Fruit fly (Drosophila melanogaster) whole organism, pupa: ENCODE data around the gene CG13028.

Experiments used
- CG10348 ChIP-seq: fragments of 200-800 bp; sonication (Bioruptor generic); IDR thresholded peaks from 2 replicates; pipeline ENCODE4 v1.3.6; 2022; ENCODE audit warnings: missing biosample characterization, missing genetic modification characterization
- CG12605 ChIP-seq: fragments of 200-800 bp; sonication (Bioruptor generic); IDR thresholded peaks from 2 replicates; pipeline ENCODE4 v1.3.6; 2022; ENCODE audit warnings: missing biosample characterization, missing genetic modification characterization
- CG13204 ChIP-seq: fragments of 200-800 bp; sonication (Bioruptor generic); optimal IDR thresholded peaks from 2 replicates; lab custom pipeline; 2018; ENCODE audit warnings: missing biosample characterization, mild to moderate bottlenecking, missing genetic modification characterization, moderate library complexity
- CG14655 ChIP-seq: fragments of 200-800 bp; sonication (Bioruptor generic); optimal IDR thresholded peaks from 3 replicates; lab custom pipeline; 2017; ENCODE audit warnings: mild to moderate bottlenecking, missing biosample characterization, missing genetic modification reagents, missing genetic modification characterization
- CG15710 ChIP-seq: fragments of 200-800 bp; sonication (Bioruptor generic); optimal IDR thresholded peaks from 2 replicates; lab custom pipeline; 2018; ENCODE audit warnings: missing biosample characterization, mild to moderate bottlenecking, missing genetic modification characterization, moderate library complexity
- CG17806 ChIP-seq: fragments of 200-800 bp; sonication (Bioruptor generic); optimal IDR thresholded peaks from 2 replicates; lab custom pipeline; 2018; ENCODE audit warnings: missing biosample characterization, mild to moderate bottlenecking, missing genetic modification characterization, moderate library complexity
- CG32121 ChIP-seq: fragments of 200-800 bp; sonication (Bioruptor generic); IDR thresholded peaks from 2 replicates; pipeline ENCODE4 v1.3.6; 2022; ENCODE audit warnings: missing biosample characterization, missing genetic modification characterization
- CG34367 ChIP-seq: fragments of 200-800 bp; sonication (Bioruptor generic); optimal IDR thresholded peaks from 2 replicates; lab custom pipeline; 2018; ENCODE audit warnings: missing biosample characterization, mild to moderate bottlenecking, missing genetic modification characterization
- CG4496 ChIP-seq: fragments of 200-800 bp; sonication (Bioruptor generic); IDR thresholded peaks from 3 replicates; pipeline ENCODE4 v1.3.6; 2022; ENCODE audit warnings: missing biosample characterization, missing genetic modification characterization
- CG8159 ChIP-seq: fragments of 200-800 bp; sonication (Bioruptor generic); optimal IDR thresholded peaks from 3 replicates; lab custom pipeline; 2018; ENCODE audit warnings: missing biosample characterization, mild to moderate bottlenecking, missing genetic modification characterization, moderate library complexity
- CG8301 ChIP-seq: fragments of 200-800 bp; sonication (Bioruptor generic); optimal IDR thresholded peaks from 2 replicates; lab custom pipeline; 2018; ENCODE audit warnings: missing biosample characterization, mild to moderate bottlenecking, missing genetic modification characterization
- CG9948 ChIP-seq: fragments of 200-800 bp; sonication (Bioruptor generic); optimal IDR thresholded peaks from 2 replicates; lab custom pipeline; 2018; ENCODE audit warnings: missing biosample characterization, mild to moderate bottlenecking, missing genetic modification characterization, moderate library complexity
- D1 ChIP-seq: fragments of 200-800 bp; sonication (Bioruptor generic); optimal IDR thresholded peaks from 2 replicates; lab custom pipeline; 2018; ENCODE audit warnings: missing biosample characterization, mild to moderate bottlenecking, missing genetic modification characterization, moderate library complexity
- EcR ChIP-seq: fragments of 200-800 bp; sonication (Bioruptor generic); optimal IDR thresholded peaks from 3 replicates; lab custom pipeline; 2019; ENCODE audit warnings: missing biosample characterization, missing genetic modification characterization, mild to moderate bottlenecking, moderate library complexity, missing genetic modification reagents
- Ets98B ChIP-seq: fragments of 200-800 bp; sonication (Bioruptor generic); IDR thresholded peaks from 2 replicates; pipeline ENCODE4 v1.3.6; 2022; ENCODE audit warnings: missing biosample characterization, missing genetic modification characterization
- Pif1A ChIP-seq: fragments of 200-800 bp; sonication (Bioruptor generic); optimal IDR thresholded peaks from 3 replicates; lab custom pipeline; 2016; ENCODE audit warnings: missing biosample characterization, missing genetic modification characterization
- Pif1B ChIP-seq: fragments of 200-800 bp; sonication (Bioruptor generic); optimal IDR thresholded peaks from 3 replicates; lab custom pipeline; 2016; ENCODE audit warnings: missing biosample characterization, missing genetic modification characterization
- Snoo ChIP-seq: fragments of 200-800 bp; sonication (Bioruptor generic); optimal IDR thresholded peaks from 3 replicates; lab custom pipeline; 2017; ENCODE audit warnings: missing biosample characterization, mild to moderate bottlenecking, missing genetic modification characterization, inconsistent platforms
- fd96Ca ChIP-seq: fragments of 200-800 bp; sonication (Bioruptor generic); IDR thresholded peaks from 3 replicates; pipeline ENCODE4 v1.3.6; 2022; ENCODE audit warnings: missing biosample characterization, missing genetic modification characterization
- gl ChIP-seq: fragments of 200-800 bp; sonication (Bioruptor generic); optimal IDR thresholded peaks from 2 replicates; lab custom pipeline; 2018; ENCODE audit warnings: missing biosample characterization, mild to moderate bottlenecking, missing genetic modification characterization
- rn ChIP-seq: fragments of 200-800 bp; sonication (Bioruptor generic); IDR thresholded peaks from 2 replicates; pipeline ENCODE4 v1.3.6; 2022; ENCODE audit warnings: missing biosample characterization, missing genetic modification characterization

The CG13028 gene

dm6 chr3L:16915766-16916476 lies 7.1 kb upstream of the CG13028 start:
- TF ChIP-seq Pif1B (peak; percentile 68), Pif1A (GFP tag; lab: Kevin White, UChicago) (peak; percentile 63), CG15710 (tag; lab: Kevin White, UChicago) (peak; percentile 71), CG34367 (tag; lab: Kevin White, UChicago) (peak; percentile 75), gl (tag; lab: Kevin White, UChicago) (peak; percentile 59), CG13204 (GFP tag; lab: Kevin White, UChicago) (peak; percentile 37), CG4496 (peak; percentile 91), Snoo (tag; lab: Kevin White, UChicago) (peak; percentile 42), CG8159 (tag; lab: Kevin White, UChicago) (peak; percentile 84), CG12605 (GFP tag; lab: Robert Waterston, UW) (peak; percentile 89), CG17806 (tag; lab: Kevin White, UChicago) (peak; percentile 82), CG9948 (tag; lab: Kevin White, UChicago) (peak; percentile 85), CG14655 (peak; percentile 89), CG32121 (GFP tag; lab: Robert Waterston, UW) (peak; percentile 89), EcR (GFP tag; lab: Kevin White, UChicago) (peak; percentile 47), CG10348 (GFP tag; lab: Robert Waterston, UW) (no peak), D1 (tag; lab: Kevin White, UChicago) (peak; percentile 70), rn (GFP tag; lab: Robert Waterston, UW) (peak; percentile 35; the same call in 1 of the 2 replicates), CG8301 (tag; lab: Kevin White, UChicago) (peak; percentile 88), fd96Ca (GFP tag; lab: Robert Waterston, UW) (peak; percentile 88), Ets98B (GFP tag; lab: Robert Waterston, UW) (peak; percentile 87)

- TF ChIP-seq CG34367 (tag; lab: Kevin White, UChicago): no peak
- 0 out of 2 replicates have a peak, but pooled peaks have one; percentile 10 for TF ChIP-seq CG32121 (GFP tag; lab: Robert Waterston, UW)
These were observed 5.5 kb upstream of the CG13028 start for dm6 chr3L:16917409-16918173.

dm6 chr3L:16927375-16927774 lies 4.3 kb downstream of the CG13028 start, which contains the start of gene CG13023:
Gene CG13023 (minus strand): TSS chr3L:16927434.
- TF ChIP-seq rn (GFP tag; lab: Robert Waterston, UW) (no peak), EcR (GFP tag; lab: Kevin White, UChicago) (peak; percentile 79)

- TF ChIP-seq CG4496 (peak; percentile 59; the same call in 1 of the 3 replicates), CG10348 (GFP tag; lab: Robert Waterston, UW) (no peak)
These were observed 7.5 kb downstream of the CG13028 start for dm6 chr3L:16930522-16930921.

dm6 chr3L:16935284-16935683 lies 12.2 kb downstream of the CG13028 start, which contains the start of gene CG11905:
Gene CG11905 (minus strand): TSS chr3L:16935536.
- no peak for TF ChIP-seq CG8159 (tag; lab: Kevin White, UChicago)
- no peak for TF ChIP-seq CG9948 (tag; lab: Kevin White, UChicago)
- TF ChIP-seq rn (GFP tag; lab: Robert Waterston, UW): no peak
- no peak for TF ChIP-seq CG32121 (GFP tag; lab: Robert Waterston, UW)
- TF ChIP-seq CG17806 (tag; lab: Kevin White, UChicago): no peak
- TF ChIP-seq CG15710 (tag; lab: Kevin White, UChicago): no peak
- peak; percentile 78 for TF ChIP-seq EcR (GFP tag; lab: Kevin White, UChicago)

- TF ChIP-seq Ets98B (GFP tag; lab: Robert Waterston, UW): no peak
- TF ChIP-seq fd96Ca (GFP tag; lab: Robert Waterston, UW): no peak
- no peak for TF ChIP-seq D1 (tag; lab: Kevin White, UChicago)
- peak; percentile 93 for TF ChIP-seq EcR (GFP tag; lab: Kevin White, UChicago)
These were observed 13.6 kb downstream of the CG13028 start for dm6 chr3L:16936689-16937088.

- TF ChIP-seq CG8301 (tag; lab: Kevin White, UChicago) (no peak), CG34367 (tag; lab: Kevin White, UChicago) (no peak)
These were observed 15.8 kb downstream of the CG13028 start, which contains the start of gene CG13022 for dm6 chr3L:16938852-16939251. Gene CG13022 (minus strand): TSS chr3L:16938952.
